Fruit fly (Drosophila melanogaster): ENCODE data around the gene spict.

Gene spict

DNA sequence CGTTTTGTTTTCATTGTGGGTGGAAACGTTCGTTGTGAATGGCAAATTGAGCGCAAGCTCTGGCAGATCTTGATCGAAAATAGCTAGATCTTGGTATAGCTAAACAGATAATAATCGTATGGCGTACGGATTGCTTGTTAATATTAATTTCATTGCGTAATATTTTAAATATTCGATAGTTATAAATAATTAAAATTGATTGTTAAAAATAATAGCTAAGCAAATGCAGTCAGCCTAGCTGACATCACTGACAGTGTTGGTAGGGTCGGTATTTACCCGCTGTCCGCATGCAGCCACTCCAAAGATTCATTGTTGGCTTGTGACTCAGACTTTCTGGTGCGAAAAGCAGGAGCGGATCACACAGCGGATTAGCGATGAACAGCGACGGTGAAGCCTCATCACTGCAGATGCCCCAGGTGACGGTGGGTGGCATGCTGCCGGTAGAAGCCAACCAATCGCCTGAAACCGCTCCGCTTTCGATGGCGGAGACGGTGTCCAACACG is at the start of gene spict, which contains the start of gene CG5776 (continued):
- no peak for TF ChIP-seq dan (GFP tag; IDR thresholded peaks at IDR 0.05)
- peak; percentile 22 for TF ChIP-seq CG12155 (GFP tag; optimal IDR thresholded peaks at IDR 0.05)
- TF ChIP-seq kay (GFP tag; optimal IDR thresholded peaks at IDR 0.05), result no peak
- TF ChIP-seq bsh (GFP tag; optimal IDR thresholded peaks at IDR 0.05), result peak in 1 of 2 experiments; percentile 80
- peak; percentile 14 for TF ChIP-seq fd64A (GFP tag; optimal IDR thresholded peaks at IDR 0.05)
- TF ChIP-seq Eip74EF (GFP tag; optimal IDR thresholded peaks at IDR 0.05), result peak in 1 of 2 experiments; percentile 38
- peak; percentile 62 for TF ChIP-seq hkb (optimal IDR thresholded peaks at IDR 0.05)
- TF ChIP-seq hkb (GFP tag; IDR thresholded peaks at IDR 0.05), result peak; percentile 69
- TF ChIP-seq Dad (GFP tag; optimal IDR thresholded peaks at IDR 0.05), result no peak
- no peak for TF ChIP-seq CG2129 (GFP tag; IDR thresholded peaks at IDR 0.05; ENCODE audit: partially characterized antibody)
- peak; percentile 80 for TF ChIP-seq Sox102F (GFP tag; optimal IDR thresholded peaks at IDR 0.05)
- TF ChIP-seq CG12071 (GFP tag; optimal IDR thresholded peaks at IDR 0.05), result no peak
- TF ChIP-seq fd96Cb (tag; optimal IDR thresholded peaks at IDR 0.05), result peak; percentile 15
- no peak for TF ChIP-seq CG16863 (GFP tag; optimal IDR thresholded peaks at IDR 0.05)
- peak; percentile 70 for TF ChIP-seq CG12299 (tag; optimal IDR thresholded peaks at IDR 0.05)
- no peak for TF ChIP-seq HLH4C (GFP tag; IDR thresholded peaks at IDR 0.05; ENCODE audit: partially characterized antibody)
- peak; percentile 76 for TF ChIP-seq CG18619 (GFP tag; optimal IDR thresholded peaks at IDR 0.05)
- no peak for TF ChIP-seq Hey (tag; optimal IDR thresholded peaks at IDR 0.05)
- TF ChIP-seq Dip2 (GFP tag; IDR thresholded peaks at IDR 0.05), result no peak
- peak; percentile 59; the same call in 1 of the 2 replicates for TF ChIP-seq Awh (GFP tag; IDR thresholded peaks at IDR 0.05)
- TF ChIP-seq CG31388 (GFP tag; optimal IDR thresholded peaks at IDR 0.05), result no peak
- peak; percentile 83 for TF ChIP-seq Dbx (GFP tag; IDR thresholded peaks at IDR 0.05)
- peak; percentile 29 for TF ChIP-seq CG7786 (GFP tag; optimal IDR thresholded peaks at IDR 0.05)
- TF ChIP-seq CG11093 (GFP tag; IDR thresholded peaks at IDR 0.05), result peak; percentile 74; the same call in 1 of the 3 replicates
- no peak for TF ChIP-seq danr (GFP tag; IDR thresholded peaks at IDR 0.05)
- no peak for TF ChIP-seq crc (GFP tag; optimal IDR thresholded peaks at IDR 0.05)
- no peak for TF ChIP-seq Deaf1 (tag; optimal IDR thresholded peaks at IDR 0.05)
- TF ChIP-seq CG8089 (GFP tag; optimal IDR thresholded peaks at IDR 0.05), result no peak
- peak; percentile 57 for TF ChIP-seq fu2 (GFP tag; optimal IDR thresholded peaks at IDR 0.05)
- TF ChIP-seq CG5180 (GFP tag; optimal IDR thresholded peaks at IDR 0.05), result no peak
- peak; percentile 78 for TF ChIP-seq Ssrp (tag; optimal IDR thresholded peaks at IDR 0.05)
- peak; percentile 32 for TF ChIP-seq caup (GFP tag; optimal IDR thresholded peaks at IDR 0.05; ENCODE audit: severe bottlenecking)
- peak; percentile 60 for TF ChIP-seq Hsf (GFP tag; optimal IDR thresholded peaks at IDR 0.05)
- peak; percentile 70 for TF ChIP-seq gcm (GFP tag; optimal IDR thresholded peaks at IDR 0.05)
- no peak for TF ChIP-seq Hr39 (optimal IDR thresholded peaks at IDR 0.05)
- TF ChIP-seq MESR4 (GFP tag; optimal IDR thresholded peaks at IDR 0.05), result peak; percentile 91
- no peak for TF ChIP-seq sc (optimal IDR thresholded peaks at IDR 0.05)
- peak; percentile 57 for TF ChIP-seq sc (GFP tag; optimal IDR thresholded peaks at IDR 0.05)
- TF ChIP-seq CG7271 (tag; optimal IDR thresholded peaks at IDR 0.05), result peak; percentile 47
- peak; percentile 61 for TF ChIP-seq nerfin-1 (tag; optimal IDR thresholded peaks at IDR 0.05)
- TF ChIP-seq en (GFP tag; optimal IDR thresholded peaks at IDR 0.05), result no peak
- no peak for TF ChIP-seq CG3995 (GFP tag; optimal IDR thresholded peaks at IDR 0.05)
- TF ChIP-seq stwl (tag; optimal IDR thresholded peaks at IDR 0.05), result peak; percentile 31
- TF ChIP-seq twi (tag; optimal IDR thresholded peaks at IDR 0.05), result peak; percentile 69
- TF ChIP-seq nerfin-2 (GFP tag; IDR thresholded peaks at IDR 0.05; ENCODE audit: partially characterized antibody), result no peak
- peak; percentile 3 for TF ChIP-seq tx (GFP tag; optimal IDR thresholded peaks at IDR 0.05)
- no peak for TF ChIP-seq z (GFP tag; IDR thresholded peaks at IDR 0.05)
- TF ChIP-seq ci (GFP tag; IDR thresholded peaks at IDR 0.05), result peak; percentile 73
- no peak for TF ChIP-seq gcm2 (GFP tag; optimal IDR thresholded peaks at IDR 0.05)
- TF ChIP-seq NC2β (GFP tag; optimal IDR thresholded peaks at IDR 0.05), result no peak
- no peak for TF ChIP-seq dmrt99B (tag; optimal IDR thresholded peaks at IDR 0.05)
